Worm (Caenorhabditis elegans): ENCODE measurements around the gene cap-2.
"Not testable (repeated sequence)": the region's sequence is repeated elsewhere in the genome, so short reads cannot be mapped to it uniquely, and the experiment has no call there.

Gene cap-2

ce11 chrII:10902104-10902503 is 33.1 kb downstream of the cap-2 start, which contains the start of gene gly-1:
Gene gly-1 (minus strand): TSS chrII:10902204.
- TF ChIP-seq snpc-4 (tag; optimal IDR thresholded peaks at IDR 0.05) (no peak), nhr-23 (tag; optimal IDR thresholded peaks at IDR 0.05) (no peak), C34F6.9 (tag; optimal IDR thresholded peaks at IDR 0.05) (no peak), skn-1 (tag; optimal IDR thresholded peaks at IDR 0.05) (no peak), sem-4 (tag; optimal IDR thresholded peaks at IDR 0.05) (no peak), zag-1 (tag; optimal IDR thresholded peaks at IDR 0.05) (no peak), sma-3 (GFP tag; optimal IDR thresholded peaks at IDR 0.05) (no peak), nhr-21 (tag; optimal IDR thresholded peaks at IDR 0.05) (no peak), ama-1 (optimal IDR thresholded peaks at IDR 0.05) (no peak), nhr-11 (tag; optimal IDR thresholded peaks at IDR 0.05) (no peak), nhr-6 (tag; optimal IDR thresholded peaks at IDR 0.05) (no peak), unc-55 (GFP tag; optimal IDR thresholded peaks at IDR 0.05) (no peak), dmd-4 (tag; optimal IDR thresholded peaks at IDR 0.05) (no peak), nhr-237 (tag; optimal IDR thresholded peaks at IDR 0.05) (no peak)

ce11 chrII:10904379-10904778 is 35.4 kb downstream of the cap-2 start, which contains the start of gene sra-12:
Gene sra-12 (minus strand): TSS chrII:10904479.
- TF ChIP-seq nhr-21, ZK546.5, unc-39 (tag; optimal IDR thresholded peaks at IDR 0.05): not testable (repeated sequence)

ce11 chrII:10910219-10910618 is 41.2 kb downstream of the cap-2 start, which contains the start of gene sra-11:
Gene sra-11 (minus strand): TSS chrII:10910319.
- TF ChIP-seq ZK546.5 (tag; optimal IDR thresholded peaks at IDR 0.05): no peak
- no peak for TF ChIP-seq nhr-6 (tag; optimal IDR thresholded peaks at IDR 0.05)
- no peak for TF ChIP-seq elt-1 (tag; optimal IDR thresholded peaks at IDR 0.05)
- TF ChIP-seq sem-4 (tag; optimal IDR thresholded peaks at IDR 0.05): no peak
- TF ChIP-seq alr-1 (tag; optimal IDR thresholded peaks at IDR 0.05): no peak

ce11 chrII:10912995-10913394 is 44.0 kb downstream of the cap-2 start:
- TF ChIP-seq mab-5 (tag; optimal IDR thresholded peaks at IDR 0.05): no peak
- no peak for TF ChIP-seq ztf-11 (tag; optimal IDR thresholded peaks at IDR 0.05)
- TF ChIP-seq elt-1 (tag; optimal IDR thresholded peaks at IDR 0.05): no peak
- TF ChIP-seq fos-1 (tag; optimal IDR thresholded peaks at IDR 0.05): no peak
- no peak for TF ChIP-seq peb-1 (tag; optimal IDR thresholded peaks at IDR 0.05)
- TF ChIP-seq lin-13 (GFP tag; optimal IDR thresholded peaks at IDR 0.05): no peak
- TF ChIP-seq nhr-10 (tag; optimal IDR thresholded peaks at IDR 0.05): no peak
- no peak for TF ChIP-seq zag-1 (tag; optimal IDR thresholded peaks at IDR 0.05)
- TF ChIP-seq ztf-4 (tag; optimal IDR thresholded peaks at IDR 0.05): no peak
- TF ChIP-seq ceh-16 (tag; optimal IDR thresholded peaks at IDR 0.05): no peak
- TF ChIP-seq crh-2 (tag; optimal IDR thresholded peaks at IDR 0.05): no peak
- TF ChIP-seq skn-1 (tag; optimal IDR thresholded peaks at IDR 0.05): no peak
- TF ChIP-seq nhr-237 (tag; optimal IDR thresholded peaks at IDR 0.05): no peak
- no peak for TF ChIP-seq alr-1 (tag; optimal IDR thresholded peaks at IDR 0.05)
- TF ChIP-seq ztf-1 (GFP tag; conservative IDR thresholded peaks at IDR 0.05): no peak
- no peak for TF ChIP-seq aly-2 (tag; optimal IDR thresholded peaks at IDR 0.05)
- TF ChIP-seq R02D3.7 (tag; optimal IDR thresholded peaks at IDR 0.05): no peak
- no peak for TF ChIP-seq sma-9 (GFP tag; optimal IDR thresholded peaks at IDR 0.05)
- TF ChIP-seq sma-9 (tag; optimal IDR thresholded peaks at IDR 0.05): no peak

- TF ChIP-seq ztf-11 (tag; optimal IDR thresholded peaks at IDR 0.05) (no peak), elt-3 (tag; optimal IDR thresholded peaks at IDR 0.05) (no peak), gmeb-1 (tag; optimal IDR thresholded peaks at IDR 0.05) (no peak), nhr-25 (tag; optimal IDR thresholded peaks at IDR 0.05) (no peak), skn-1 (tag; optimal IDR thresholded peaks at IDR 0.05) (no peak), aly-2 (tag; optimal IDR thresholded peaks at IDR 0.05) (no peak), lin-13 (GFP tag; optimal IDR thresholded peaks at IDR 0.05) (no peak), sma-3 (GFP tag; optimal IDR thresholded peaks at IDR 0.05) (no peak)
Observed at ce11 chrII:10914366-10914765, 45.4 kb downstream of the cap-2 start, which contains the start of gene F44F4.15. Gene F44F4.15 (plus strand): TSS chrII:10914666.

ce11 chrII:10915732-10916131 is 46.7 kb downstream of the cap-2 start, which contains the start of gene F44F4.9:
Gene F44F4.9 (minus strand): TSS chrII:10915832.
- TF ChIP-seq crh-2 (tag; optimal IDR thresholded peaks at IDR 0.05) (no peak), nhr-11 (tag; optimal IDR thresholded peaks at IDR 0.05) (no peak), nhr-23 (tag; optimal IDR thresholded peaks at IDR 0.05) (no peak), nhr-25 (tag; optimal IDR thresholded peaks at IDR 0.05) (no peak), nhr-6 (tag; optimal IDR thresholded peaks at IDR 0.05) (no peak), mdl-1 (tag; optimal IDR thresholded peaks at IDR 0.05) (no peak), unc-55 (GFP tag; optimal IDR thresholded peaks at IDR 0.05) (no peak), mab-5 (tag; optimal IDR thresholded peaks at IDR 0.05) (no peak), nhr-21 (tag; optimal IDR thresholded peaks at IDR 0.05) (no peak), sma-9 (GFP tag; optimal IDR thresholded peaks at IDR 0.05) (no peak), sma-9 (tag; optimal IDR thresholded peaks at IDR 0.05) (no peak), gmeb-1 (tag; optimal IDR thresholded peaks at IDR 0.05) (no peak), nhr-237 (tag; optimal IDR thresholded peaks at IDR 0.05) (no peak), ceh-16 (tag; optimal IDR thresholded peaks at IDR 0.05) (no peak), C34F6.9 (tag; optimal IDR thresholded peaks at IDR 0.05) (no peak), nhr-129 (tag; optimal IDR thresholded peaks at IDR 0.05) (no peak)

All from whole organism, L2 larva.